Worm (Caenorhabditis elegans): ENCODE results near the gene cpna-3.

DNA sequence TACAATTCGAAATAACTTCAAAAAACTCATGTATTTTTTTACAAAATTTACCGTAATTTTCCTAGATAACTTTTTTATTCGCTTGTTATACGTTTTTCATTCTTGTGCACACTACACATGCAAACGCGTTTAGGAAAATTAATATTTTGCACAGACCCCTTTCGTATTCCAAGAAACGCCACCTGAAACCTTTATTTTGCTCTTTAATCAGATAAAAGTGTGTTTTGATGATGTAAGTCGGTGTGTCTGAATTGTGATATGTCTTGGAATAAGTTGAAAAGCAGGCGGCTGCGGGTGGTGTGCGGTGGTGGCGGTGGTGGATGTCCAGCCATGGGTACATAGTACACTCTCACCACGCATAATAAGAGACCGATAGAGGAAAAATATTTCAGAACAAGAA, 43.2 kb upstream of the cpna-3 start:
- no peak for TF ChIP-seq elt-3 (tag; optimal IDR thresholded peaks at IDR 0.05)
- TF ChIP-seq nhr-28 (tag; optimal IDR thresholded peaks at IDR 0.05): no peak
- no peak for TF ChIP-seq pha-4 (tag; optimal IDR thresholded peaks at IDR 0.05)

All from whole organism, mixed stage, embryonic.